Fruit fly (Drosophila melanogaster) whole organism, embryonic: Measurements from ENCODE around the gene vari.

ENCODE experiments used
- CG11085 ChIP-seq: fragments of 200-800 bp; sonication (Bioruptor generic); IDR thresholded peaks from 2 replicates; pipeline ENCODE4 v1.3.6; 2022; ENCODE audit warnings: missing biosample characterization, missing genetic modification characterization
- jumu ChIP-seq: fragments of 200-800 bp; sonication (Bioruptor generic); optimal IDR thresholded peaks from 3 replicates; lab custom pipeline; 2016; ENCODE audit warnings: missing biosample characterization, missing genetic modification characterization

- TF ChIP-seq CG11085 (GFP tag; lab: Robert Waterston, UW) (no peak), jumu (GFP tag; lab: Kevin White, UChicago) (no peak)
Measured at dm6 chr2L:20773453-20774054, 23.3 kb downstream of the vari start.
